Fruit fly (Drosophila melanogaster) whole organism, embryonic: ENCODE results near the gene CG13801.

Source experiments
- CG10147 ChIP-seq: fragments of 200-800 bp; sonication (Bioruptor generic); optimal IDR thresholded peaks from 2 replicates; lab custom pipeline; 2019; ENCODE audit warnings: missing biosample characterization, mild to moderate bottlenecking, missing genetic modification characterization, moderate library complexity
- CG10654 ChIP-seq: fragments of 200-800 bp; sonication (Bioruptor generic); optimal IDR thresholded peaks from 2 replicates; lab custom pipeline; 2016; ENCODE audit warnings: missing biosample characterization, missing genetic modification characterization
- CG12659 ChIP-seq: fragments of 200-800 bp; sonication (Bioruptor generic); optimal IDR thresholded peaks from 3 replicates; lab custom pipeline; 2017; ENCODE audit warnings: mild to moderate bottlenecking, missing biosample characterization, missing genetic modification reagents, missing genetic modification characterization
- CG14441 ChIP-seq: fragments of 200-800 bp; sonication (Bioruptor generic); IDR thresholded peaks from 2 replicates; pipeline ENCODE4 v1.3.6; 2022; ENCODE audit warnings: missing biosample characterization, missing genetic modification characterization
- CG15696 ChIP-seq: fragments of 200-800 bp; sonication (Bioruptor generic); optimal IDR thresholded peaks from 2 replicates; lab custom pipeline; 2019; ENCODE audit warnings: missing biosample characterization, mild to moderate bottlenecking, missing genetic modification characterization, moderate library complexity
- CG17361 ChIP-seq: fragments of 200-800 bp; sonication (Bioruptor generic); IDR thresholded peaks from 3 replicates; pipeline ENCODE4 v1.3.6; 2022; ENCODE audit warnings: missing biosample characterization, missing genetic modification characterization
- CG18011 ChIP-seq: fragments of 200-800 bp; sonication (Bioruptor generic); optimal IDR thresholded peaks from 2 replicates; lab custom pipeline; 2017; ENCODE audit warnings: missing biosample characterization, missing genetic modification characterization, mild to moderate bottlenecking, moderate library complexity, missing genotype
- CG18262 ChIP-seq: fragments of 200-800 bp; optimal IDR thresholded peaks from 3 replicates; lab custom pipeline; 2019; ENCODE audit warnings: missing biosample characterization, mild to moderate bottlenecking, missing genetic modification characterization, moderate library complexity
- CG2116 ChIP-seq: fragments of 200-800 bp; sonication (Bioruptor generic); optimal IDR thresholded peaks from 3 replicates; lab custom pipeline; 2018; ENCODE audit warnings: missing biosample characterization, mild to moderate bottlenecking, missing genetic modification characterization
- CG2129 ChIP-seq: fragments of 200-800 bp; sonication (Bioruptor generic); IDR thresholded peaks from 2 replicates; pipeline ENCODE4 v1.3.6; 2022; ENCODE audit warnings: missing biosample characterization, missing genetic modification characterization; ENCODE audit not compliant: partially characterized antibody
- CG2199 ChIP-seq: fragments of 200-800 bp; sonication (Bioruptor generic); IDR thresholded peaks from 3 replicates; pipeline ENCODE4 v1.3.6; 2022; ENCODE audit warnings: missing biosample characterization, missing genetic modification characterization
- CG2712 ChIP-seq: fragments of 200-800 bp; optimal IDR thresholded peaks from 3 replicates; lab custom pipeline; 2019; ENCODE audit warnings: missing biosample characterization, mild to moderate bottlenecking, missing genetic modification characterization, moderate library complexity
- CG31365 ChIP-seq: fragments of 200-800 bp; sonication (Bioruptor generic); optimal IDR thresholded peaks from 2 replicates; lab custom pipeline; 2018; ENCODE audit warnings: missing biosample characterization, mild to moderate bottlenecking, missing genetic modification characterization
- CG3163 ChIP-seq: fragments of 200-800 bp; sonication (Bioruptor generic); optimal IDR thresholded peaks from 3 replicates; lab custom pipeline; 2016; ENCODE audit warnings: missing biosample characterization, missing genetic modification characterization
- CG32772 ChIP-seq: fragments of 200-800 bp; sonication (Bioruptor generic); IDR thresholded peaks from 2 replicates; pipeline ENCODE4 v1.3.6; 2022; ENCODE audit warnings: missing biosample characterization, missing genetic modification characterization
- CG42726 ChIP-seq: fragments of 200-800 bp; sonication (Bioruptor generic); IDR thresholded peaks from 2 replicates; pipeline ENCODE4 v1.3.6; 2022; ENCODE audit warnings: missing biosample characterization, missing genetic modification characterization; ENCODE audit not compliant: partially characterized antibody
- CG4854 ChIP-seq: fragments of 200-800 bp; sonication (Bioruptor generic); optimal IDR thresholded peaks from 2 replicates; lab custom pipeline; 2016; ENCODE audit warnings: missing biosample characterization, missing genetic modification characterization, inconsistent platforms
- CG6254 ChIP-seq: fragments of 200-800 bp; sonication (Bioruptor generic); optimal IDR thresholded peaks from 3 replicates; lab custom pipeline; 2017; ENCODE audit warnings: mild to moderate bottlenecking, missing biosample characterization, missing genetic modification reagents, missing genetic modification characterization
- CG8388 ChIP-seq: fragments of 200-800 bp; sonication (Bioruptor generic); optimal IDR thresholded peaks from 2 replicates; lab custom pipeline; 2019; ENCODE audit warnings: missing biosample characterization, mild to moderate bottlenecking, missing genetic modification characterization, moderate library complexity
- CG8924 ChIP-seq: fragments of 200-800 bp; optimal IDR thresholded peaks from 3 replicates; lab custom pipeline; 2019; ENCODE audit warnings: missing biosample characterization, mild to moderate bottlenecking, missing genetic modification characterization, moderate library complexity
- CG8944 ChIP-seq: fragments of 200-800 bp; sonication (Bioruptor generic); optimal IDR thresholded peaks from 3 replicates; lab custom pipeline; 2016; ENCODE audit warnings: missing biosample characterization, missing genetic modification characterization
- CG9797 ChIP-seq: fragments of 200-800 bp; sonication (Bioruptor generic); optimal IDR thresholded peaks from 3 replicates; lab custom pipeline; 2018; ENCODE audit warnings: missing biosample characterization, mild to moderate bottlenecking, missing genetic modification characterization
- D19B ChIP-seq: fragments of 200-800 bp; sonication (Bioruptor generic); optimal IDR thresholded peaks from 2 replicates; lab custom pipeline; 2017; ENCODE audit warnings: missing biosample characterization, mild to moderate bottlenecking, missing genetic modification characterization
- Deaf1 ChIP-seq: fragments of 200-800 bp; optimal IDR thresholded peaks from 3 replicates; lab custom pipeline; 2019; ENCODE audit warnings: missing biosample characterization, mild to moderate bottlenecking, missing genetic modification characterization, moderate library complexity
- Dfd ChIP-seq, 2 experiments: fragments of >200 bp; optimal IDR thresholded peaks; 2 replicates each; lab custom pipeline; 2017; ENCODE audit warnings: missing biosample characterization in 2 of 2, missing genetic modification characterization in 2 of 2
- Dip3 ChIP-seq: fragments of 200-800 bp; sonication (Bioruptor generic); optimal IDR thresholded peaks from 3 replicates; lab custom pipeline; 2016; ENCODE audit warnings: missing biosample characterization, missing genetic modification characterization
- Eip74EF ChIP-seq, 2 experiments: fragments of 200-800 bp in 1 of 2; fragments of >200 bp in 1 of 2; sonication (Bioruptor generic) in 1 of 2; optimal IDR thresholded peaks; 2 replicates each; lab custom pipeline; 2017 to 2019; ENCODE audit warnings: missing biosample characterization in 2 of 2, missing genetic modification characterization in 2 of 2, mild to moderate bottlenecking in 1 of 2, moderate library complexity in 1 of 2
- Fer3 ChIP-seq: fragments of 200-800 bp; sonication (Bioruptor generic); optimal IDR thresholded peaks from 2 replicates; lab custom pipeline; 2018; ENCODE audit warnings: missing biosample characterization, mild to moderate bottlenecking, missing genetic modification characterization, moderate library complexity
- Hmr ChIP-seq: fragments of 200-800 bp; sonication (Bioruptor generic); optimal IDR thresholded peaks from 3 replicates; lab custom pipeline; 2017; ENCODE audit warnings: mild to moderate bottlenecking, missing biosample characterization, missing genetic modification reagents, missing genetic modification characterization
- Hr51 ChIP-seq, 2 experiments: fragments of 200-800 bp; sonication (Bioruptor generic); optimal IDR thresholded peaks; 2 replicates in 1 of 2; 3 replicates in 1 of 2; lab custom pipeline; 2016 to 2018; ENCODE audit warnings: missing biosample characterization in 2 of 2, missing genetic modification characterization in 2 of 2, mild to moderate bottlenecking in 1 of 2, moderate library complexity in 1 of 2
- Hr78 ChIP-seq, 2 experiments: fragments of 200-800 bp in 1 of 2; fragments of >200 bp in 1 of 2; sonication (Bioruptor generic) in 1 of 2; optimal IDR thresholded peaks; 2 replicates each; lab custom pipeline; 2017 to 2019; ENCODE audit warnings: missing biosample characterization in 2 of 2, missing genetic modification characterization in 2 of 2, mild to moderate bottlenecking in 1 of 2, moderate library complexity in 1 of 2
- Med ChIP-seq: fragments of 200-800 bp; sonication (Bioruptor generic); peaks from one replicate; lab custom pipeline; 2016; ENCODE audit warnings: missing biosample characterization, missing genetic modification characterization, mild to moderate bottlenecking, inconsistent platforms, moderate library complexity
- Meics ChIP-seq: fragments of 200-800 bp; sonication (Bioruptor generic); optimal IDR thresholded peaks from 2 replicates; lab custom pipeline; 2017; ENCODE audit warnings: missing biosample characterization, mild to moderate bottlenecking, missing genetic modification characterization
- NC2α ChIP-seq: fragments of 200-800 bp; sonication (Bioruptor generic); optimal IDR thresholded peaks from 2 replicates; lab custom pipeline; 2016; ENCODE audit warnings: missing biosample characterization, missing genetic modification characterization
- Usf ChIP-seq: fragments of 200-800 bp; sonication (Bioruptor generic); optimal IDR thresholded peaks from 2 replicates; lab custom pipeline; 2017; ENCODE audit warnings: missing genotype, missing biosample characterization, missing genetic modification characterization
- abd-A ChIP-seq: fragments of 200-800 bp; sonication (Bioruptor generic); optimal IDR thresholded peaks from 3 replicates; lab custom pipeline; 2019; ENCODE audit warnings: missing biosample characterization, mild to moderate bottlenecking, missing genetic modification characterization, moderate library complexity
- chif ChIP-seq, 2 experiments: fragments of 200-800 bp; sonication (Bioruptor generic); optimal IDR thresholded peaks; 3 replicates each; lab custom pipeline; 2016; ENCODE audit warnings: missing biosample characterization in 2 of 2, missing genetic modification characterization in 2 of 2
- chinmo ChIP-seq: fragments of 200-800 bp; sonication (Bioruptor generic); IDR thresholded peaks from 4 replicates; pipeline ENCODE4 v1.3.6; 2022; ENCODE audit warnings: missing biosample characterization, missing genetic modification characterization; ENCODE audit not compliant: partially characterized antibody
- dpn ChIP-seq, 2 experiments: fragments of 200-800 bp; sonication (Bioruptor generic); optimal IDR thresholded peaks; 3 replicates each; lab custom pipeline; 2016; ENCODE audit warnings: missing biosample characterization in 2 of 2, missing genetic modification characterization in 2 of 2
- ems ChIP-seq: fragments of 200-800 bp; sonication (Bioruptor generic); optimal IDR thresholded peaks from 3 replicates; lab custom pipeline; 2016; ENCODE audit warnings: missing biosample characterization, missing genetic modification characterization
- gcm ChIP-seq: fragments of 200-800 bp; sonication (Bioruptor generic); optimal IDR thresholded peaks from 2 replicates; lab custom pipeline; 2019; ENCODE audit warnings: missing biosample characterization, mild to moderate bottlenecking, missing genetic modification characterization, moderate library complexity
- gro ChIP-seq: fragments of 200-800 bp; sonication (Bioruptor generic); optimal IDR thresholded peaks from 2 replicates; lab custom pipeline; 2016; ENCODE audit warnings: missing biosample characterization, missing genetic modification characterization
- maf-S ChIP-seq: fragments of 200-800 bp; sonication (Bioruptor generic); optimal IDR thresholded peaks from 2 replicates; lab custom pipeline; 2016; ENCODE audit warnings: missing biosample characterization, missing genetic modification characterization
- onecut ChIP-seq: fragments of 200-800 bp; sonication (Bioruptor generic); IDR thresholded peaks from 2 replicates; pipeline ENCODE4 v1.3.6; 2022; ENCODE audit warnings: missing biosample characterization, missing genetic modification characterization
- pzg ChIP-seq: fragments of 200-800 bp; sonication (Bioruptor generic); optimal IDR thresholded peaks from 3 replicates; lab custom pipeline; 2018; ENCODE audit warnings: missing biosample characterization, mild to moderate bottlenecking, missing genetic modification characterization, moderate library complexity
- rib ChIP-seq: fragments of 200-800 bp; sonication (Bioruptor generic); IDR thresholded peaks from 2 replicates; pipeline ENCODE4 v1.3.6; 2022; ENCODE audit warnings: missing biosample characterization, missing genetic modification characterization
- ro ChIP-seq: fragments of 200-800 bp; sonication (Bioruptor generic); IDR thresholded peaks from 2 replicates; pipeline ENCODE4 v1.3.6; 2022; ENCODE audit warnings: missing biosample characterization, missing genetic modification characterization
- sqz ChIP-seq: fragments of 200-800 bp; sonication (Bioruptor generic); optimal IDR thresholded peaks from 3 replicates; lab custom pipeline; 2018; ENCODE audit warnings: missing biosample characterization, mild to moderate bottlenecking, missing genetic modification characterization
- usp ChIP-seq: fragments of >200 bp; optimal IDR thresholded peaks from 2 replicates; lab custom pipeline; 2017; ENCODE audit warnings: missing biosample characterization, missing genetic modification characterization

The CG13801 gene

dm6 chr3L:2399788-2400187 lies 39.4 kb downstream of the CG13801 start (continued):
- TF ChIP-seq ro (GFP tag; lab: Robert Waterston, UW) = no peak
- TF ChIP-seq NC2α (GFP tag; lab: Kevin White, UChicago) = no peak
- no peak for TF ChIP-seq CG3163
- TF ChIP-seq CG8924 = no peak
- TF ChIP-seq Dip3 (GFP tag; lab: Kevin White, UChicago) = no peak
- no peak for TF ChIP-seq sqz (GFP tag; lab: Kevin White, UChicago)
- TF ChIP-seq onecut (GFP tag; lab: Robert Waterston, UW) = no peak
- no peak for TF ChIP-seq CG32772 (GFP tag; lab: Robert Waterston, UW)
- no peak for TF ChIP-seq Meics
- no peak for TF ChIP-seq ems
- peak; percentile 64 for TF ChIP-seq Med (GFP tag; lab: Kevin White, UChicago)
- TF ChIP-seq CG18262 = peak; percentile 18
- TF ChIP-seq CG18011 (GFP tag; lab: Kevin White, UChicago) = no peak
- no peak for TF ChIP-seq CG17361
- TF ChIP-seq CG42726 (GFP tag; lab: Robert Waterston, UW) = no peak
- TF ChIP-seq CG2116 (GFP tag; lab: Kevin White, UChicago) = no peak
- TF ChIP-seq CG9797 (GFP tag; lab: Kevin White, UChicago) = no peak
- no peak for TF ChIP-seq Eip74EF (GFP tag; optimal IDR thresholded peaks at IDR 0.05; lab: Kevin White, UChicago)
- no peak for TF ChIP-seq CG15696 (tag; lab: Kevin White, UChicago)
- TF ChIP-seq CG8944 (GFP tag; lab: Kevin White, UChicago) = no peak
- TF ChIP-seq, all 482 proteins: peak for 35

- TF ChIP-seq Dip3 (GFP tag; lab: Kevin White, UChicago) (no peak), CG8388 (GFP tag; lab: Kevin White, UChicago) (no peak), chif (GFP tag; optimal IDR thresholded peaks at IDR 0.05; lab: Kevin White, UChicago) (no peak), Hr78 (GFP tag; optimal IDR thresholded peaks at IDR 0.05; lab: Kevin White, UChicago) (no peak), CG4854 (GFP tag; lab: Kevin White, UChicago) (no peak), Usf (GFP tag; lab: Kevin White, UChicago) (no peak), CG6254 (GFP tag; lab: Kevin White, UChicago) (no peak), Hr51 (GFP tag; optimal IDR thresholded peaks at IDR 0.05; lab: Kevin White, UChicago) (no peak), CG2129 (GFP tag; lab: Robert Waterston, UW) (no peak), gro (GFP tag; lab: Kevin White, UChicago) (no peak), rib (GFP tag; lab: Robert Waterston, UW) (0 out of 2 replicates have a peak, but pooled peaks have one; percentile 34), pzg (GFP tag; lab: Kevin White, UChicago) (no peak), usp (GFP tag; lab: Kevin White, UChicago) (no peak), CG2712 (no peak), Hmr (GFP tag; lab: Kevin White, UChicago) (no peak), gcm (GFP tag; lab: Kevin White, UChicago) (no peak), CG10147 (GFP tag; lab: Kevin White, UChicago) (no peak), Deaf1 (tag; lab: Kevin White, UChicago) (peak; percentile 27), abd-A (tag; lab: Kevin White, UChicago) (no peak), CG2199 (GFP tag; lab: Robert Waterston, UW) (no peak), dpn (GFP tag; optimal IDR thresholded peaks at IDR 0.05; lab: Kevin White, UChicago) (no peak), CG10654 (GFP tag; lab: Kevin White, UChicago) (no peak), CG14441 (no peak), chinmo (GFP tag; lab: Robert Waterston, UW) (peak; percentile 73; the same call in 1 of the 4 replicates), maf-S (GFP tag; lab: Kevin White, UChicago) (no peak), CG12659 (GFP tag; lab: Kevin White, UChicago) (no peak), Fer3 (tag; lab: Kevin White, UChicago) (no peak), Dfd (GFP tag; optimal IDR thresholded peaks at IDR 0.05; lab: Kevin White, UChicago) (no peak), D19B (GFP tag; lab: Kevin White, UChicago) (no peak), CG31365 (tag; lab: Kevin White, UChicago) (no peak)
These were observed 40.0 kb downstream of the CG13801 start for dm6 chr3L:2400227-2400840.
